Worm (Caenorhabditis elegans) whole organism, young adult: ENCODE measurements around the gene T24G10.2.

Source experiments
- B0035.1 ChIP-seq: sonication (generic microtip); optimal IDR thresholded peaks from 2 replicates; lab custom pipeline; 2016; ENCODE audit warnings: missing genetic modification characterization, mild to moderate bottlenecking, missing compliant biosample characterization, missing genotype, missing genetic modification reagents
- F22D6.2 ChIP-seq: sonication (generic microtip); optimal IDR thresholded peaks from 2 replicates; lab custom pipeline; 2016; ENCODE audit warnings: mild to moderate bottlenecking, missing genetic modification characterization, missing compliant biosample characterization
- F52B5.7 ChIP-seq: sonication (generic microtip); optimal IDR thresholded peaks from 2 replicates; lab custom pipeline; 2016; ENCODE audit warnings: mild to moderate bottlenecking, missing genetic modification characterization, missing compliant biosample characterization
- F57A8.1 ChIP-seq: fragments of 200-800 bp; sonication (Bioruptor generic); optimal IDR thresholded peaks from 2 replicates; lab custom pipeline; 2018; ENCODE audit warnings: mild to moderate bottlenecking, missing genetic modification characterization, moderate library complexity, missing compliant biosample characterization
- K12H6.12 ChIP-seq: fragments of 200-800 bp; sonication (Bioruptor generic); optimal IDR thresholded peaks from 2 replicates; lab custom pipeline; 2018; ENCODE audit warnings: mild to moderate bottlenecking, missing genetic modification characterization, missing compliant biosample characterization
- Y67H2A.10 ChIP-seq: fragments of 200-800 bp; sonication (Bioruptor generic); conservative IDR thresholded peaks from 2 replicates; pipeline ENCODE4 v1.3.6; 2022; ENCODE audit warnings: missing genetic modification reagents, missing genetic modification characterization, missing compliant biosample characterization
- dpl-1 ChIP-seq: fragments of 150-350 bp; optimal IDR thresholded peaks from 2 replicates; lab custom pipeline; 2014; ENCODE audit warnings: missing biosample characterization, missing genetic modification reagents, missing genetic modification characterization
- efl-1 ChIP-seq: fragments of 150-350 bp; optimal IDR thresholded peaks from 2 replicates; lab custom pipeline; 2014; ENCODE audit warnings: missing biosample characterization, missing genetic modification reagents, missing genetic modification characterization
- egrh-3 ChIP-seq: fragments of 200-800 bp; sonication (Bioruptor generic); IDR thresholded peaks from 2 replicates; pipeline ENCODE4 v1.3.6; 2022; ENCODE audit warnings: missing genetic modification reagents, missing genetic modification characterization, missing compliant biosample characterization
- hmg-1.2 ChIP-seq: fragments of 200-800 bp; sonication (Bioruptor generic); IDR thresholded peaks from 2 replicates; pipeline ENCODE4 v1.3.6; 2022; ENCODE audit warnings: missing genetic modification reagents, missing genetic modification characterization, missing compliant biosample characterization
- lin-35 ChIP-seq, 3 experiments: fragments of 150-350 bp in 2 of 3; sonication (generic microtip) in 1 of 3; optimal IDR thresholded peaks; 2 replicates each; lab custom pipeline; 2014 to 2018; ENCODE audit warnings: missing biosample characterization in 3 of 3, missing genetic modification characterization in 3 of 3, missing genetic modification reagents in 3 of 3
- lir-1 ChIP-seq: fragments of 200-800 bp; sonication (Bioruptor generic); conservative IDR thresholded peaks from 2 replicates; pipeline ENCODE4 v1.3.6; 2022; ENCODE audit warnings: missing genetic modification reagents, missing genetic modification characterization, missing compliant biosample characterization
- mel-28 ChIP-seq: sonication (generic microtip); optimal IDR thresholded peaks from 2 replicates; lab custom pipeline; 2016; ENCODE audit warnings: borderline replicate concordance, mild to moderate bottlenecking, missing genetic modification characterization, missing compliant biosample characterization
- nhr-90 ChIP-seq: sonication (generic microtip); optimal IDR thresholded peaks from 2 replicates; lab custom pipeline; 2016; ENCODE audit warnings: missing genotype, mild to moderate bottlenecking, missing genetic modification characterization, missing compliant biosample characterization
- pbrm-1 ChIP-seq: fragments of 200-800 bp; sonication (Bioruptor generic); IDR thresholded peaks from 2 replicates; pipeline ENCODE4 v1.3.6; 2022; ENCODE audit warnings: missing genetic modification reagents, missing genetic modification characterization, missing compliant biosample characterization
- sea-2 ChIP-seq: fragments of 200-800 bp; sonication (Bioruptor generic); IDR thresholded peaks from 2 replicates; pipeline ENCODE4 v1.3.6; 2022; ENCODE audit warnings: missing genetic modification characterization, missing compliant biosample characterization
- snpc-1.1 ChIP-seq: sonication (generic microtip); optimal IDR thresholded peaks from 2 replicates; lab custom pipeline; 2017; ENCODE audit warnings: missing genetic modification characterization, mild to moderate bottlenecking, missing compliant biosample characterization, antibody characterized with exemption, moderate library complexity, missing genotype, missing genetic modification reagents; ENCODE audit not compliant: insufficient read depth
- snpc-4 ChIP-seq, 5 experiments: fragments of 150-350 bp in 1 of 5; sonication (generic microtip) in 4 of 5; optimal IDR thresholded peaks; 2 replicates each; lab custom pipeline; 2014 to 2018; ENCODE audit warnings: missing genetic modification characterization in 5 of 5, missing biosample characterization in 3 of 5, antibody characterized with exemption in 2 of 5, mild to moderate bottlenecking in 2 of 5, missing compliant biosample characterization in 2 of 5, missing genotype in 2 of 5, moderate library complexity in 2 of 5, missing genetic modification reagents in 1 of 5
- tbp1 ChIP-seq: fragments of 200-800 bp; sonication (Bioruptor generic); optimal IDR thresholded peaks from 2 replicates; lab custom pipeline; 2018; ENCODE audit warnings: mild to moderate bottlenecking, missing genetic modification characterization, missing compliant biosample characterization
- zfh-2 ChIP-seq: fragments of 200-800 bp; sonication (Bioruptor generic); conservative IDR thresholded peaks from 2 replicates; pipeline ENCODE4 v1.3.6; 2022; ENCODE audit warnings: missing genetic modification reagents, missing genetic modification characterization, missing compliant biosample characterization
- ztf-22 ChIP-seq: fragments of 200-800 bp; sonication (Bioruptor generic); optimal IDR thresholded peaks from 2 replicates; lab custom pipeline; 2018; ENCODE audit warnings: mild to moderate bottlenecking, missing genetic modification characterization, moderate library complexity, missing compliant biosample characterization

Gene T24G10.2

DNA sequence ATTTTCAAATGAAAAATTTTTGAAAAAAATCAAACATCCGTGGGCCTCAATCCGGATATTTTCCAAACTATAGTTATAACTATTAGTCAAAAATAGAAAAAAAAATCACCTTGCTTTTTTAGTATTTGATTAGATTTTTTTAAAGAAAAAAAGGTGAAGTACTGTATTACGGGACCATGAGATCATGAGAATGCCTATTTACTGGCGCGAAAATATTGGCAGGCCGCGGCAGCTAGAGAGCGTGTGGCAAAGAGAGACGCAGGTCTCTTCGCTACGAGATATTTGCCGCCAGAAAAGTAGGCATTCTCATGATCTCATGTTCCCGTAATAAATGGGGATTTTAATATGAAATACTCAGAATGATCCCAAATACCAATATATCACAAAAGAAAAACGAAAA is 37.6 kb downstream of the T24G10.2 start:
- TF ChIP-seq F57A8.1 (GFP tag; lab: Kevin White, UChicago) (no peak), lin-35 (GFP tag; optimal IDR thresholded peaks at IDR 0.05; lab: Kevin White, UChicago) (no peak), hmg-1.2 (GFP tag; lab: Robert Waterston, UW) (peak; percentile 53; the same call in 1 of the 2 replicates)

DNA sequence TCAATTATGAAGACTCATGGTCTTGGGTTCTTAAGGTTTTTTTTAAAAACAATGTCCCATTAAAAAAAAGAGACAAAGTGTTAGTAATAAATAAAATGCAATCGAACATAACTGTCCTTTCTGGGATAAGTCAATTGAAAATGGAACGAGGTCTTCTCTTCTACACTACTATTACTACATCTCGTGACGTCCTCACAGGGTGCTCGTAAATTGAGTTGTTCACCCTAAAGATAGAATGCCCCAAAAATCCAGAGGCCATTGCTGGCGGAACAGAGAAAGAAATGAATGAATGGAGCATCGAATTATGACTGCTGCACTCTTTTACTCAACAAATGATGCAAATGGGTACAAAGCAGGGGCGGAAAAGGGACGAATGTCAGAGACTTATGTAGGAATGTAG is 40.1 kb downstream of the T24G10.2 start:
- TF ChIP-seq K12H6.12 (tag; lab: Kevin White, UChicago) (no peak), ztf-22 (no peak), B0035.1 (tag; lab: Kevin White, UChicago) (no peak), mel-28 (no peak), snpc-1.1 (tag; lab: Kevin White, UChicago) (no peak), Y67H2A.10 (no peak), nhr-90 (tag; lab: Kevin White, UChicago) (no peak), F52B5.7 (tag; lab: Kevin White, UChicago) (no peak), F22D6.2 (tag; lab: Kevin White, UChicago) (no peak), pbrm-1 (no peak), snpc-4 (GFP tag; optimal IDR thresholded peaks at IDR 0.05; lab: Kevin White, UChicago) (no peak), snpc-4 (tag; optimal IDR thresholded peaks at IDR 0.05; lab: Kevin White, UChicago) (no peak), tbp1 (GFP tag; lab: Kevin White, UChicago) (no peak), lir-1 (no peak), efl-1 (GFP tag; lab: Kevin White, UChicago) (no peak)

DNA sequence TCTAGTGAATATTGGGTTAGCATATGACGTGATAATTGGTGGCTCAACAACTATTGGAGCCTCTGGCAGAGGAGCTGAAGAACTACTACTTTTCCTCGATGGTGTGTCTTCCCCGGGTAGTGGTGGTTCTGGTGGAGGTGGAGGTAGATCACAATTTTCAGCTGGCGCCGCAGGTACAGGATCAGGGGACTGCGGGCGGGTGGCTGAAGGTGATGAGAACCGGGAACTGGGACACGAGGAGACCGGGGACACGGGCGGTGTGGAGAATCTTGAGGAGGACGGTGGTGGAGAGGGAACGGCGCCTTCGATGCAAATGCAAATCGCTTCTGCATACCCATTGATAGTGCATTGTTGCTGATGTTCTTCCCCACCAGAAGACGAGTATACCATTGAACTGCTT is 46.8 kb downstream of the T24G10.2 start:
- TF ChIP-seq zfh-2 (GFP tag; lab: Robert Waterston, UW): peak; percentile 78
- TF ChIP-seq sea-2 (GFP tag; lab: Robert Waterston, UW): 0 out of 2 replicates have a peak, but pooled peaks have one; percentile 46
- no peak for TF ChIP-seq dpl-1 (GFP tag; lab: Kevin White, UChicago)
- TF ChIP-seq egrh-3 (GFP tag; lab: Robert Waterston, UW): peak; percentile 64
